Fruit fly (Drosophila melanogaster) whole organism, embryonic: ENCODE measurements around the gene Tpst.

ENCODE experiments used
- Bdp1 ChIP-seq: fragments of 200-800 bp; sonication (Bioruptor generic); optimal IDR thresholded peaks from 3 replicates; lab custom pipeline; 2016; ENCODE audit warnings: missing biosample characterization, missing genetic modification characterization
- CG10543 ChIP-seq: fragments of 200-800 bp; sonication (Bioruptor generic); optimal IDR thresholded peaks from 3 replicates; lab custom pipeline; 2017; ENCODE audit warnings: missing biosample characterization, mild to moderate bottlenecking, missing genetic modification characterization, moderate library complexity
- CG11695 ChIP-seq: fragments of 200-800 bp; sonication (Bioruptor generic); IDR thresholded peaks from 3 replicates; pipeline ENCODE4 v1.3.6; 2022; ENCODE audit warnings: missing biosample characterization, missing genetic modification characterization
- CG11723 ChIP-seq: fragments of 200-800 bp; sonication (Bioruptor generic); optimal IDR thresholded peaks from 2 replicates; lab custom pipeline; 2017; ENCODE audit warnings: missing biosample characterization, mild to moderate bottlenecking, missing genetic modification characterization
- CG12219 ChIP-seq: fragments of 200-800 bp; sonication (Bioruptor generic); optimal IDR thresholded peaks from 3 replicates; lab custom pipeline; 2018; ENCODE audit warnings: missing biosample characterization, mild to moderate bottlenecking, missing genetic modification characterization
- CG16813 ChIP-seq: fragments of 200-800 bp; sonication (Bioruptor generic); IDR thresholded peaks from 3 replicates; pipeline ENCODE4 v1.3.6; 2022; ENCODE audit warnings: missing biosample characterization, missing genetic modification characterization; ENCODE audit not compliant: partially characterized antibody
- CG17186 ChIP-seq: fragments of 200-800 bp; sonication (Bioruptor generic); optimal IDR thresholded peaks from 3 replicates; lab custom pipeline; 2017; ENCODE audit warnings: missing biosample characterization, missing genetic modification reagents, missing genetic modification characterization
- CG17359 ChIP-seq: fragments of 200-800 bp; sonication (Bioruptor generic); optimal IDR thresholded peaks from 3 replicates; lab custom pipeline; 2018; ENCODE audit warnings: missing biosample characterization, mild to moderate bottlenecking, missing genetic modification characterization, moderate library complexity
- CG17361 ChIP-seq: fragments of 200-800 bp; sonication (Bioruptor generic); IDR thresholded peaks from 3 replicates; pipeline ENCODE4 v1.3.6; 2022; ENCODE audit warnings: missing biosample characterization, missing genetic modification characterization
- CG17385 ChIP-seq: fragments of 200-800 bp; sonication (Bioruptor generic); optimal IDR thresholded peaks from 3 replicates; lab custom pipeline; 2018; ENCODE audit warnings: missing biosample characterization, mild to moderate bottlenecking, missing genetic modification characterization
- CG30020 ChIP-seq: fragments of 200-800 bp; optimal IDR thresholded peaks from 2 replicates; lab custom pipeline; 2019; ENCODE audit warnings: missing biosample characterization, mild to moderate bottlenecking, missing genetic modification characterization, moderate library complexity
- CG4282 ChIP-seq: fragments of 200-800 bp; sonication (Bioruptor generic); optimal IDR thresholded peaks from 2 replicates; lab custom pipeline; 2016; ENCODE audit warnings: missing biosample characterization, missing genetic modification characterization
- CG5953 ChIP-seq: fragments of 200-800 bp; sonication (Bioruptor generic); IDR thresholded peaks from 2 replicates; pipeline ENCODE4 v1.3.6; 2022; ENCODE audit warnings: missing biosample characterization, missing genetic modification characterization
- CG7786 ChIP-seq: fragments of 200-800 bp; sonication (Bioruptor generic); optimal IDR thresholded peaks from 2 replicates; lab custom pipeline; 2016; ENCODE audit warnings: missing biosample characterization, missing genetic modification characterization
- CG7839 ChIP-seq: fragments of 200-800 bp; sonication (Bioruptor generic); optimal IDR thresholded peaks from 3 replicates; lab custom pipeline; 2018; ENCODE audit warnings: missing biosample characterization, mild to moderate bottlenecking, missing genetic modification characterization, moderate library complexity
- CG9609 ChIP-seq: fragments of 200-800 bp; sonication (Bioruptor generic); optimal IDR thresholded peaks from 3 replicates; lab custom pipeline; 2016; ENCODE audit warnings: missing biosample characterization, missing genetic modification characterization
- Camta ChIP-seq: fragments of 200-800 bp; sonication (Bioruptor generic); optimal IDR thresholded peaks from 2 replicates; lab custom pipeline; 2016; ENCODE audit warnings: missing biosample characterization, missing genetic modification characterization
- Deaf1 ChIP-seq: fragments of 200-800 bp; optimal IDR thresholded peaks from 3 replicates; lab custom pipeline; 2019; ENCODE audit warnings: missing biosample characterization, mild to moderate bottlenecking, missing genetic modification characterization, moderate library complexity
- Ets97D ChIP-seq: fragments of 200-800 bp; sonication (Bioruptor generic); optimal IDR thresholded peaks from 3 replicates; lab custom pipeline; 2016; ENCODE audit warnings: missing biosample characterization, missing genetic modification characterization
- H15 ChIP-seq: fragments of 200-800 bp; sonication (Bioruptor generic); IDR thresholded peaks from 3 replicates; pipeline ENCODE4 v1.3.6; 2022; ENCODE audit warnings: missing biosample characterization, missing genetic modification characterization
- H2.0 ChIP-seq: fragments of 200-800 bp; sonication (Bioruptor generic); IDR thresholded peaks from 2 replicates; pipeline ENCODE4 v1.3.6; 2022; ENCODE audit warnings: missing biosample characterization, missing genetic modification characterization
- Hand ChIP-seq: fragments of 200-800 bp; sonication (Bioruptor generic); optimal IDR thresholded peaks from 2 replicates; lab custom pipeline; 2017; ENCODE audit warnings: mild to moderate bottlenecking, missing biosample characterization, missing genetic modification reagents, missing genetic modification characterization
- Hr3 ChIP-seq: fragments of 200-800 bp; sonication (Bioruptor generic); optimal IDR thresholded peaks from 3 replicates; lab custom pipeline; 2016; ENCODE audit warnings: missing biosample characterization, missing genetic modification characterization
- Lim3 ChIP-seq: fragments of 200-800 bp; sonication (Bioruptor generic); IDR thresholded peaks from 2 replicates; pipeline ENCODE4 v1.3.6; 2022; ENCODE audit warnings: missing biosample characterization, missing genetic modification characterization
- Mes4 ChIP-seq: fragments of 200-800 bp; sonication (Bioruptor generic); optimal IDR thresholded peaks from 2 replicates; lab custom pipeline; 2016; ENCODE audit warnings: missing biosample characterization, missing genetic modification characterization
- Opbp ChIP-seq: fragments of 200-800 bp; sonication (Bioruptor generic); IDR thresholded peaks from 3 replicates; pipeline ENCODE4 v1.3.6; 2022; ENCODE audit warnings: missing biosample characterization, missing genetic modification characterization; ENCODE audit not compliant: partially characterized antibody
- Six4 ChIP-seq: fragments of 200-800 bp; sonication (Bioruptor generic); optimal IDR thresholded peaks from 2 replicates; lab custom pipeline; 2016; ENCODE audit warnings: missing biosample characterization, missing genetic modification characterization
- Spps ChIP-seq: fragments of 200-800 bp; sonication (Bioruptor generic); optimal IDR thresholded peaks from 2 replicates; lab custom pipeline; 2018; ENCODE audit warnings: missing biosample characterization, mild to moderate bottlenecking, missing genetic modification characterization
- Stat92E ChIP-seq, 3 experiments: fragments of >200 bp in 2 of 3; fragments of 200-800 bp in 1 of 3; sonication (Bioruptor generic) in 1 of 3; optimal IDR thresholded peaks; 2 replicates each; lab custom pipeline; 2017 to 2019; ENCODE audit warnings: missing biosample characterization in 3 of 3, missing genetic modification characterization in 3 of 3, mild to moderate bottlenecking in 1 of 3, moderate library complexity in 1 of 3
- aop ChIP-seq: fragments of 200-800 bp; sonication (Bioruptor generic); IDR thresholded peaks from 2 replicates; pipeline ENCODE4 v1.3.6; 2022; ENCODE audit warnings: missing biosample characterization, missing genetic modification characterization
- ase ChIP-seq: fragments of 200-800 bp; sonication (Bioruptor generic); IDR thresholded peaks from 3 replicates; pipeline ENCODE4 v1.3.6; 2022; ENCODE audit warnings: missing biosample characterization, missing genetic modification characterization
- ash1 ChIP-seq: fragments of 200-800 bp; sonication (Bioruptor generic); optimal IDR thresholded peaks from 2 replicates; lab custom pipeline; 2018; ENCODE audit warnings: missing biosample characterization, mild to moderate bottlenecking, missing genetic modification characterization
- cato ChIP-seq: fragments of 200-800 bp; sonication (Bioruptor generic); optimal IDR thresholded peaks from 2 replicates; lab custom pipeline; 2016; ENCODE audit warnings: missing biosample characterization, missing genetic modification characterization, borderline replicate concordance
- croc ChIP-seq: fragments of 200-800 bp; sonication (Bioruptor generic); conservative IDR thresholded peaks from 3 replicates; pipeline ENCODE4 v1.3.6; 2022; ENCODE audit warnings: missing biosample characterization, missing genetic modification characterization
- crol ChIP-seq: fragments of 200-800 bp; sonication (Bioruptor generic); IDR thresholded peaks from 2 replicates; pipeline ENCODE4 v1.3.6; 2022; ENCODE audit warnings: missing biosample characterization, missing genetic modification characterization
- grn ChIP-seq: fragments of 200-800 bp; sonication (Bioruptor generic); optimal IDR thresholded peaks from 3 replicates; lab custom pipeline; 2017; ENCODE audit warnings: missing biosample characterization, missing genetic modification characterization
- her ChIP-seq: fragments of 200-800 bp; sonication (Bioruptor generic); optimal IDR thresholded peaks from 2 replicates; lab custom pipeline; 2016; ENCODE audit warnings: missing biosample characterization, missing genetic modification characterization
- ken ChIP-seq: fragments of 200-800 bp; sonication (Bioruptor generic); IDR thresholded peaks from 3 replicates; pipeline ENCODE4 v1.3.6; 2022; ENCODE audit warnings: missing biosample characterization, missing genetic modification characterization
- pan ChIP-seq, 4 experiments: fragments of >200 bp in 3 of 4; fragments of 200-800 bp in 1 of 4; sonication (Bioruptor generic) in 1 of 4; optimal IDR thresholded peaks in 3 of 4; IDR thresholded peaks in 1 of 4; 2 replicates each; pipeline versions ENCODE4 v1.3.6 to Lab custom; 2017 to 2022; ENCODE audit warnings: missing biosample characterization in 2 of 4, missing genetic modification characterization in 2 of 4, mixed read lengths in 1 of 4
- pho ChIP-seq: fragments of 200-800 bp; sonication (Bioruptor generic); optimal IDR thresholded peaks from 2 replicates; lab custom pipeline; 2016; ENCODE audit warnings: missing biosample characterization, missing genetic modification characterization
- sens-2 ChIP-seq: fragments of 200-800 bp; sonication (Bioruptor generic); IDR thresholded peaks from 2 replicates; pipeline ENCODE4 v1.3.6; 2022; ENCODE audit warnings: missing biosample characterization, missing genetic modification characterization
- sisA ChIP-seq: fragments of 200-800 bp; sonication (Bioruptor generic); IDR thresholded peaks from 2 replicates; pipeline ENCODE4 v1.3.6; 2022; ENCODE audit warnings: missing biosample characterization, missing genetic modification characterization
- so ChIP-seq: fragments of 200-800 bp; sonication (Bioruptor generic); IDR thresholded peaks from 3 replicates; pipeline ENCODE4 v1.3.6; 2022; ENCODE audit warnings: missing biosample characterization, missing genetic modification characterization
- sob ChIP-seq: fragments of 200-800 bp; sonication (Bioruptor generic); IDR thresholded peaks from 2 replicates; pipeline ENCODE4 v1.3.6; 2022; ENCODE audit warnings: missing biosample characterization, missing genetic modification characterization
- tgo ChIP-seq: fragments of 200-800 bp; sonication (Bioruptor generic); IDR thresholded peaks from 3 replicates; pipeline ENCODE4 v1.3.6; 2022; ENCODE audit warnings: missing biosample characterization, missing genetic modification characterization
- tna ChIP-seq: fragments of 200-800 bp; sonication (Bioruptor generic); IDR thresholded peaks from 2 replicates; pipeline ENCODE4 v1.3.6; 2022; ENCODE audit warnings: missing biosample characterization, missing genetic modification characterization; ENCODE audit not compliant: partially characterized antibody
- trem ChIP-seq: fragments of 200-800 bp; optimal IDR thresholded peaks from 3 replicates; lab custom pipeline; 2019; ENCODE audit warnings: missing biosample characterization, mild to moderate bottlenecking, missing genetic modification characterization, moderate library complexity
- vfl ChIP-seq: fragments of 200-800 bp; sonication (Bioruptor generic); optimal IDR thresholded peaks from 2 replicates; lab custom pipeline; 2016; ENCODE audit warnings: missing biosample characterization, missing genetic modification characterization
- zen2 ChIP-seq: fragments of 200-800 bp; sonication (Bioruptor generic); IDR thresholded peaks from 3 replicates; pipeline ENCODE4 v1.3.6; 2022; ENCODE audit warnings: missing biosample characterization, missing genetic modification characterization; ENCODE audit not compliant: partially characterized antibody

Gene Tpst

DNA sequence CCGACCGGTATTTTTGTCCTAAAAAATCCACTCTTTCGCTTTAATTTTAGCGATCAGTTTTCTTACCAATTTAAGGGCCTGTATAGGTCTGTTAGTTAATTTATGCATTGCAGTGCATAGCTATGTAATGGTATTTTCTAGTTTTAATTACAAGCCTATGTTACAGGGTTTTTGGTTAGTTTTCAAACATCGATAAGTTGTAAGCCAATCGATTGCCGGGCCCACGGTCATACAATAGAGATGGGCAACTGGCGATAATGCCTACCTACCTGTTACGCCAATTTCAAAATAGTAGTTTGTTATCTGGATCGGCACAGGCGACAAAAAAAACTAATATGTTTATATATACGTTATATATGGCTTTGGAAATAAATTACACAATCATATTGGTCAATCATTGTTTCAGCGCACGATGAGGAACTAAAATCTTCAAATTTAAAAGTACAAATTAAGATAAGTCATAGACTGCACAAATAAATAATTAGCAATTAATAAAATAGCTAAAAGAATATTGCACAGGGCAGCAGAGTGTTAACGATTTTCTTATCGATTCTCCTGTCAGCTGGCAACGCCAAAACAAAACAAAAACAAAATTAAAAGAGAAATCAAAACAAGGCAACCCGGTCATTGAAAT, 52.9 kb downstream of the Tpst start, which contains the start of the genes tth and Tango2 (continued):
- TF ChIP-seq CG17359 (tag; lab: Kevin White, UChicago) (peak; percentile 61), CG17186 (no peak), ase (GFP tag; lab: Robert Waterston, UW) (peak; percentile 4; the same call in 1 of the 3 replicates), trem (tag; lab: Kevin White, UChicago) (peak; percentile 31), tgo (peak; percentile 65; the same call in 2 of the 3 replicates), CG17385 (GFP tag; lab: Kevin White, UChicago) (peak; percentile 45), Stat92E (GFP tag; optimal IDR thresholded peaks at IDR 0.05; lab: Kevin White, UChicago) (no peak), so (GFP tag; lab: Robert Waterston, UW) (peak; percentile 47; the same call in 1 of the 3 replicates), pan (optimal IDR thresholded peaks at IDR 0.05; lab: Kevin White, UChicago) (no peak), pan (GFP tag; optimal IDR thresholded peaks at IDR 0.05 in 1 of 2, IDR thresholded peaks at IDR 0.05 in 1 of 2) (peak in 1 of 2 experiments; percentile 78), Mes4 (no peak), Bdp1 (GFP tag; lab: Kevin White, UChicago) (peak; percentile 44), CG16813 (GFP tag; lab: Robert Waterston, UW) (peak; percentile 62; the same call in 2 of the 3 replicates), CG4282 (GFP tag; lab: Kevin White, UChicago) (no peak), Hr3 (GFP tag; lab: Kevin White, UChicago) (peak; percentile 76), aop (GFP tag; lab: Robert Waterston, UW) (no peak), CG11695 (peak; percentile 70; the same call in 2 of the 3 replicates), Deaf1 (tag; lab: Kevin White, UChicago) (no peak), zen2 (GFP tag; lab: Robert Waterston, UW) (no peak; the same call in 2 of the 3 replicates), CG9609 (GFP tag; lab: Kevin White, UChicago) (peak; percentile 49), CG7786 (peak; percentile 59), Spps (tag; lab: Kevin White, UChicago) (no peak), H2.0 (GFP tag; lab: Robert Waterston, UW) (peak; percentile 73), CG30020 (peak; percentile 58), CG10543 (GFP tag; lab: Kevin White, UChicago) (peak; percentile 66), ken (peak; percentile 72; the same call in 2 of the 3 replicates), CG17361 (GFP tag; lab: Robert Waterston, UW) (peak; percentile 75), CG11723 (GFP tag; lab: Kevin White, UChicago) (no peak), CG5953 (GFP tag; lab: Robert Waterston, UW) (no peak), sisA (GFP tag; lab: Robert Waterston, UW) (peak; percentile 48), Six4 (peak; percentile 29), sens-2 (GFP tag; lab: Robert Waterston, UW) (no peak), her (GFP tag; lab: Kevin White, UChicago) (no peak), Ets97D (GFP tag; lab: Kevin White, UChicago) (peak; percentile 59), vfl (GFP tag; lab: Kevin White, UChicago) (peak; percentile 70), Opbp (GFP tag; lab: Robert Waterston, UW) (no peak), H15 (GFP tag; lab: Robert Waterston, UW) (0 out of 3 replicates have a peak, but pooled peaks have one; percentile 28), croc (GFP tag; lab: Robert Waterston, UW) (no peak), tna (no peak), sob (GFP tag; lab: Robert Waterston, UW) (peak; percentile 75), CG12219 (GFP tag; lab: Kevin White, UChicago) (peak; percentile 25), pho (peak; percentile 63), grn (GFP tag; lab: Kevin White, UChicago) (peak; percentile 49), crol (GFP tag; lab: Robert Waterston, UW) (no peak), ash1 (GFP tag; lab: Kevin White, UChicago) (no peak), Hand (GFP tag; lab: Kevin White, UChicago) (no peak), CG7839 (tag; lab: Kevin White, UChicago) (peak; percentile 80), cato (GFP tag; lab: Kevin White, UChicago) (peak; percentile 8), Lim3 (GFP tag; lab: Robert Waterston, UW) (no peak), Camta (peak; percentile 64)
